Fruit fly (Drosophila melanogaster) Kc167 (cell line): ENCODE results near the gene CCT3.

Experiments used
- Myc ChIP-seq: fragments of >200 bp; optimal IDR thresholded peaks from 2 replicates; lab custom pipeline; 2017; ENCODE audit warnings: missing external identifiers
- Sin3A ChIP-seq: fragments of >200 bp; optimal IDR thresholded peaks from 2 replicates; lab custom pipeline; 2018; ENCODE audit warnings: missing external identifiers
- h ChIP-seq: fragments of >200 bp; optimal IDR thresholded peaks from 3 replicates; lab custom pipeline; 2018; ENCODE audit warnings: missing external identifiers
- insv ChIP-seq: fragments of >200 bp; optimal IDR thresholded peaks from 3 replicates; lab custom pipeline; 2018; ENCODE audit warnings: missing external identifiers
- psq ChIP-seq: fragments of >200 bp; optimal IDR thresholded peaks from 2 replicates; lab custom pipeline; 2017; ENCODE audit warnings: missing external identifiers
- ttk ChIP-seq: sonication (Bioruptor generic); optimal IDR thresholded peaks from 2 replicates; lab custom pipeline; 2017; ENCODE audit warnings: missing external identifiers

The CCT3 gene

DNA sequence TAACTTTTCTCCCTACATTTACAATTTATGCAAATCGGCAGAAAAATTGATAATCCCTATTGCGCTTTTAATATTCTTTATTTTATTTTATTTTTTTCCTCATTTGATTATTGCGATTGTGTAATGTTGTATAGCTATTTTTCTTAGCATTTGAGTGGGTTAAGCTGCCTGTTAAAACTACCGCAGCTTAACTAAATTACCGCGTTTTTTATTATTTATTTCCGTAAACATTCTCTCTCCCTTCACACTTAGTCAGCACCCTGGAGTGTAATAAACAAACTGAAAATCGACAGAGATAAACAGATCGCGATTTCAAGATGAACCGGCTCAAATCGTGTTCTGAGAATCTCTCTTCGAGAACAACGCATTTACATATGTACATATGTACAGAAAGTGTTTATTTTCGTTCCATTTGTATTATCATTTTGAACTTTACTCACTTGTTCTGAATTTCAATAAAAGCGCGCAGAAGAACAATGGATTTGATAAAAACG lies 7.6 kb downstream of the CCT3 start:
- TF ChIP-seq insv (lab: Kevin White, UChicago) (no peak), Sin3A (lab: Kevin White, UChicago) (no peak), psq (lab: Kevin White, UChicago) (no peak), Myc (lab: Kevin White, UChicago) (no peak)

- TF ChIP-seq Sin3A (lab: Kevin White, UChicago) (no peak), psq (lab: Kevin White, UChicago) (no peak), ttk (lab: Kevin White, UChicago) (no peak), Myc (lab: Kevin White, UChicago) (no peak), h (no peak), insv (lab: Kevin White, UChicago) (no peak)
These were observed 8.4 kb downstream of the CCT3 start, which contains the start of gene modSP for dm6 chr3R:16655494-16656493. Gene modSP, minus strand, starts transcription at chr3R:16655662.

dm6 chr3R:16661693-16662092 lies 14.3 kb downstream of the CCT3 start:
- no peak for TF ChIP-seq ttk (lab: Kevin White, UChicago)
- no peak for TF ChIP-seq h

DNA sequence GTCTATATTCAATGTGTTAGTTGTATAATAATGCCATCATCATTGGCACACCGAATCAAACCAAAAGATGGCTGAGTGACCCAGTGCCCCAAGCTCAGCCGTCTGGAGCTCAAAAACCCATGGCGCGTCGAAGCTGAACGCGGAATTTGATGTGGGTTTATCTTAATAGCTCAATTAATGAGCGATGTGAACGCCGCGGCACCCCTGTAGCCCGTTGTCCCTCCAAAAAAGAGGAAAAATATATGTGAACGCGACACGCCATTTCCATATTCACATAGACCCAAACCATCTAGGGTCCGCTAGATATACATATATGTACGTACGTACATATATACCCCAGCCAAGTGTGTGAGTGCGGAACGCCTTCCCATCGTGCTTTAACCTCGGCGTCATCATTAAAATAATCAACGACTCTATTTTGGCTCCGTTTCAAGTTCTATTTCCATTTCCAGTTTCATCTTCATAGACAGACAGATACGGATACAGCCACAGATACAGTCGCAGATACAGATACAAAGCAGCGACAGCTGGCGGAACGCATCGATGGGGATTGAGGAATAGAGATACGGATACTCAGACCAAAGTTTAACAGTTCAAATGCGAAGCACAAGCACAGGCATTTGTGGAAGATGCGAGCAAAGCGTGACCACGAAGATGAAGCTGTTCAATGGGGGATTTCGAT lies 16.9 kb downstream of the CCT3 start:
- TF ChIP-seq psq (lab: Kevin White, UChicago) (no peak), Myc (lab: Kevin White, UChicago) (no peak), Sin3A (lab: Kevin White, UChicago) (no peak), h (no peak), insv (lab: Kevin White, UChicago) (no peak), ttk (lab: Kevin White, UChicago) (no peak)

DNA sequence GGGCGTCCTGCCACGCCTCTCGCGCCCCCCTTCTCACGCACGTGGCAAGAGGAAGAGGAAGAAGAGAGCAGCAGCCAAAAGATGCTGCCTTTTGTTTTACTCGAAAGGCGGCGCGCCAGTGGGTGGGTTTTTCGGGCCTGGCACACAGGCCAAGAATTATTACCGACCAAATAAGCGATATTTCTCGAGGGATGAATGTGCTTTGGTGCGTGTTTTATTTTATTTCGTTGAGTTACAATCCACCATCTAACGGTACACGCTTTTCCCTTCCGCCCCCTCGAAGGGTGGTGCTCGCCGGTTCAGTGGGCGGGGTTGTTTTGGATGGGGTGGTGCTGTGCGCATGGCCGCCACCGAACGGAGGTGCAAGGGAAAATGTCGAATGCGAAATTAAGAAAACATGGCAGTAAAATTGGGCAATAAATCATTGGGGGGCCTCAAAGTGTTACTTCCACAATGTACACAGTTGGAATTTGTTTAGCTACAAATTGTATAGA lies 24.9 kb downstream of the CCT3 start:
- TF ChIP-seq psq (lab: Kevin White, UChicago) = no peak
- no peak for TF ChIP-seq ttk (lab: Kevin White, UChicago)
- no peak for TF ChIP-seq Myc (lab: Kevin White, UChicago)
- no peak for TF ChIP-seq h
- TF ChIP-seq insv (lab: Kevin White, UChicago) = no peak
- TF ChIP-seq Sin3A (lab: Kevin White, UChicago) = no peak

dm6 chr3R:16673184-16673583 lies 25.8 kb downstream of the CCT3 start:
- TF ChIP-seq h (no peak), Myc (lab: Kevin White, UChicago) (no peak), Sin3A (lab: Kevin White, UChicago) (no peak), insv (lab: Kevin White, UChicago) (no peak), ttk (lab: Kevin White, UChicago) (no peak), psq (lab: Kevin White, UChicago) (no peak)

dm6 chr3R:16676518-16676917 lies 29.1 kb downstream of the CCT3 start:
- TF ChIP-seq ttk (lab: Kevin White, UChicago) = no peak
- TF ChIP-seq insv (lab: Kevin White, UChicago) = no peak
- no peak for TF ChIP-seq psq (lab: Kevin White, UChicago)
- no peak for TF ChIP-seq Myc (lab: Kevin White, UChicago)
- TF ChIP-seq Sin3A (lab: Kevin White, UChicago) = no peak
- TF ChIP-seq h = no peak

DNA sequence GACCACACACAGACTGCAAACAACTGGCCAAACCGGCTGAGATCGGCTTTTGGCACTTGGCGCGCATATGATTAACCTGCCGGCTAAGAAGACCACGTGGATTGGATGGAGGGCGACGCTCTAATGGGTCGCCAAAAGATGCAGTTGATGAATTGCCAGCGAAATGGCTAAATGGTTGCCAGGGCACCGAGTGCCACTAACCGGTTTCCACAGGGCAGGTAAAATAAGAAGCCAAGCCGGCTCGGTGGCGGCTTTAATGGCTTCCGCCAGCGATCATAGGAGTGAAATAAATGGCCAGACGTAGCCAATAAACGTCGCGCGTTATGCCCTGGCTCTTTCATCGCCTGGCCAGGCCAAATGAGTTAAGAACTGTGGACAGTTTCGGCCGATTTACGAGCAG lies 30.5 kb downstream of the CCT3 start:
- TF ChIP-seq Myc (lab: Kevin White, UChicago) (no peak), Sin3A (lab: Kevin White, UChicago) (no peak), psq (lab: Kevin White, UChicago) (no peak), ttk (lab: Kevin White, UChicago) (no peak), insv (lab: Kevin White, UChicago) (no peak), h (no peak)

DNA sequence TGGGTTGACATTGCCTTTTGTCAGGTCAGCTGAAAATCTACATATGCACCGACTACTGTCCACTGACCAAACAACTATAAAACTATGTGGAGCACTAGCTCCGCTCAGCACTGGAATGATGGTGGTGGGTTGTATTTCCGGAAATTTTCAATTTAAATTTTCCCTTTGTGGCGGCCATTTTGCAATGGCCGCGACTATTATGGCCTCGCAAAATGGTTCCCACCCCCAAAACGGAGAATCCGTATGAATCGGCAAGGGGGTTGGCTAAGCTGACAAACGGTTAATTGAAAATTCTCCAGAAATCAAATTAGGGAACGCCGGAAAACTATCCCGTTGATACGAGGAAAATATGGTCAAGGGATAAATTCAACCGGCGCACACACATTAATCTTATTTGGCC lies 35.5 kb downstream of the CCT3 start:
- TF ChIP-seq h (no peak), ttk (lab: Kevin White, UChicago) (no peak), psq (lab: Kevin White, UChicago) (no peak), Myc (lab: Kevin White, UChicago) (no peak), insv (lab: Kevin White, UChicago) (no peak), Sin3A (lab: Kevin White, UChicago) (no peak)
